Worm (Caenorhabditis elegans): ENCODE data around the gene clec-157.

DNA sequence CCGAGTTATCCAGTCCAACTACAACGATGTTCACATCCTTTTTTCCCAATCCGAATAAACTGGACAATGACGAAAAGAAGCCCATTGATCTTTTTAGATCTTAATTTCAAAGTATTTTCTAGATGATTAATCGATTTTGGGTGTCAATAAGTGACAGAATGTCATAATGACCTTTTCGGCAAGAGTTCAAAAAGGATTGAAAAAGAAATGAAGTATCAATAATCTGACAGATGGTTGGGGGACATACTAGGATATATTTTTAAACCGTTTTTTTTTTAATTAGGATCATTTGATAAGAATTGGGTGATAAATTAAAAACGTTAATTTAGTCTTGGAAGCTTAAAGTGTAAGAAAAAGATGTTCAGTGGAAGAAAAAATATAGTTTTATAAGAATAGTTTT is 29.5 kb downstream of the clec-157 start, which contains the start of gene arl-6:
- TF ChIP-seq unc-39 (tag; optimal IDR thresholded peaks at IDR 0.05) (no peak), ces-1 (GFP tag; optimal IDR thresholded peaks at IDR 0.05) (no peak), snpc-4 (tag; optimal IDR thresholded peaks at IDR 0.05) (no peak), elt-3 (tag; optimal IDR thresholded peaks at IDR 0.05) (no peak), flh-1 (GFP tag; optimal IDR thresholded peaks at IDR 0.05) (no peak), pha-4 (tag; optimal IDR thresholded peaks at IDR 0.05) (no peak)
